Worm (Caenorhabditis elegans): ENCODE results near the gene brc-2.

- TF ChIP-seq ceh-82 (tag; optimal IDR thresholded peaks at IDR 0.05) (no peak), pha-4 (tag; optimal IDR thresholded peaks at IDR 0.05) (no peak), jun-1 (tag; optimal IDR thresholded peaks at IDR 0.05) (no peak)
Measured at ce11 chrIII:6931896-6932295, 29.0 kb upstream of the brc-2 start, which contains the start of gene byn-1.

Measured in whole organism, L3 larva.